Fruit fly (Drosophila melanogaster): ENCODE results near the gene smg.

dm6 chr3L:9028057-9028456 is 30.3 kb upstream of the smg start:
- no peak for TF ChIP-seq kay (GFP tag; ENCODE audit: borderline replicate concordance)
- no peak for TF ChIP-seq toe (GFP tag; optimal IDR thresholded peaks at IDR 0.05)
- TF ChIP-seq ovo (GFP tag; optimal IDR thresholded peaks at IDR 0.05), result no peak
- TF ChIP-seq CG33017 (tag; optimal IDR thresholded peaks at IDR 0.05), result no peak
- no peak for TF ChIP-seq CG12768 (GFP tag; optimal IDR thresholded peaks at IDR 0.05)
- no peak for TF ChIP-seq Crg-1 (GFP tag; optimal IDR thresholded peaks at IDR 0.05)
- no peak for TF ChIP-seq cnc (optimal IDR thresholded peaks at IDR 0.05)
